Worm (Caenorhabditis elegans) whole organism, young adult: ENCODE results near the gene T28A8.2.
A peak's percentile ranks its signal among the peaks of the same experiment; 100 is the strongest.

Experiments used
- B0336.3 ChIP-seq: fragments of 200-800 bp; sonication (Bioruptor generic); IDR thresholded peaks from 2 replicates; pipeline ENCODE4 v1.3.6; 2022; ENCODE audit warnings: missing genetic modification characterization, missing compliant biosample characterization
- D2030.7 ChIP-seq: fragments of 200-800 bp; sonication (Bioruptor generic); IDR thresholded peaks from 2 replicates; pipeline ENCODE4 v1.3.6; 2022; ENCODE audit warnings: missing genetic modification reagents, missing genetic modification characterization, missing compliant biosample characterization
- F55B11.4 ChIP-seq: sonication (generic microtip); optimal IDR thresholded peaks from 2 replicates; lab custom pipeline; 2016; ENCODE audit warnings: missing compliant biosample characterization, missing genetic modification characterization, borderline replicate concordance; ENCODE audit not compliant: insufficient read depth
- K11D2.4 ChIP-seq: fragments of 200-800 bp; sonication (Bioruptor generic); IDR thresholded peaks from 2 replicates; pipeline ENCODE4 v1.3.6; 2022; ENCODE audit warnings: missing genetic modification reagents, missing genetic modification characterization, missing compliant biosample characterization
- Y53F4B.3 ChIP-seq: fragments of 200-800 bp; sonication (Bioruptor generic); IDR thresholded peaks from 2 replicates; pipeline ENCODE4 v1.3.6; 2022; ENCODE audit warnings: missing genetic modification reagents, missing genetic modification characterization, missing compliant biosample characterization
- Y67H2A.10 ChIP-seq: fragments of 200-800 bp; sonication (Bioruptor generic); conservative IDR thresholded peaks from 2 replicates; pipeline ENCODE4 v1.3.6; 2022; ENCODE audit warnings: missing genetic modification reagents, missing genetic modification characterization, missing compliant biosample characterization
- Y79H2A.3 ChIP-seq: fragments of 200-800 bp; sonication (Bioruptor generic); conservative IDR thresholded peaks from 2 replicates; pipeline ENCODE4 v1.3.6; 2022; ENCODE audit warnings: missing genetic modification reagents, missing genetic modification characterization, missing compliant biosample characterization
- ZK185.1 ChIP-seq: sonication (generic microtip); optimal IDR thresholded peaks from 2 replicates; lab custom pipeline; 2016; ENCODE audit warnings: mild to moderate bottlenecking, missing genetic modification characterization, missing compliant biosample characterization; ENCODE audit not compliant: poor library complexity, severe bottlenecking
- atf-7 ChIP-seq: sonication (generic microtip); optimal IDR thresholded peaks from 2 replicates; lab custom pipeline; 2017; ENCODE audit warnings: mild to moderate bottlenecking, missing genetic modification characterization, missing compliant biosample characterization
- athp-1 ChIP-seq: sonication (generic microtip); optimal IDR thresholded peaks from 2 replicates; lab custom pipeline; 2017; ENCODE audit warnings: mild to moderate bottlenecking, missing genetic modification characterization, missing compliant biosample characterization
- bed-1 ChIP-seq: fragments of 200-800 bp; sonication (Bioruptor generic); IDR thresholded peaks from 2 replicates; pipeline ENCODE4 v1.3.6; 2022; ENCODE audit warnings: missing genetic modification reagents, missing genetic modification characterization, missing compliant biosample characterization
- cebp-1 ChIP-seq, 2 experiments: fragments of 200-800 bp in 1 of 2; sonication (Bioruptor generic) in 1 of 2; sonication (generic microtip) in 1 of 2; IDR thresholded peaks in 1 of 2; optimal IDR thresholded peaks in 1 of 2; 2 replicates each; pipeline versions ENCODE4 v1.3.6 to Lab custom; 2017 to 2022; ENCODE audit warnings: missing compliant biosample characterization in 2 of 2, missing genetic modification characterization in 2 of 2, mild to moderate bottlenecking in 1 of 2, missing genetic modification reagents in 1 of 2, moderate library complexity in 1 of 2
- die-1 ChIP-seq: sonication (generic microtip); optimal IDR thresholded peaks from 2 replicates; lab custom pipeline; 2016; ENCODE audit warnings: missing genotype, mild to moderate bottlenecking, missing genetic modification characterization, missing compliant biosample characterization
- egrh-3 ChIP-seq: fragments of 200-800 bp; sonication (Bioruptor generic); IDR thresholded peaks from 2 replicates; pipeline ENCODE4 v1.3.6; 2022; ENCODE audit warnings: missing genetic modification reagents, missing genetic modification characterization, missing compliant biosample characterization
- ets-4 ChIP-seq: fragments of 200-800 bp; sonication (Bioruptor generic); optimal IDR thresholded peaks from 2 replicates; lab custom pipeline; 2018; ENCODE audit warnings: mild to moderate bottlenecking, missing genetic modification characterization, missing compliant biosample characterization
- fkh-3 ChIP-seq: sonication (generic microtip); optimal IDR thresholded peaks from 2 replicates; lab custom pipeline; 2016; ENCODE audit warnings: mild to moderate bottlenecking, missing genetic modification characterization, missing compliant biosample characterization
- him-1 ChIP-seq: sonication (generic microtip); optimal IDR thresholded peaks from 2 replicates; lab custom pipeline; 2016; ENCODE audit warnings: missing genotype, missing genetic modification reagents, missing genetic modification characterization, missing compliant biosample characterization
- hrde-1 ChIP-seq: sonication (generic microtip); optimal IDR thresholded peaks from 2 replicates; lab custom pipeline; 2016; ENCODE audit warnings: missing genetic modification characterization, mild to moderate bottlenecking, missing compliant biosample characterization, moderate library complexity, missing genotype, missing genetic modification reagents, borderline replicate concordance
- lin-26 ChIP-seq: fragments of 200-800 bp; sonication (Bioruptor generic); IDR thresholded peaks from 2 replicates; pipeline ENCODE4 v1.3.6; 2022; ENCODE audit warnings: missing genetic modification reagents, missing genetic modification characterization, missing compliant biosample characterization
- lir-1 ChIP-seq: fragments of 200-800 bp; sonication (Bioruptor generic); conservative IDR thresholded peaks from 2 replicates; pipeline ENCODE4 v1.3.6; 2022; ENCODE audit warnings: missing genetic modification reagents, missing genetic modification characterization, missing compliant biosample characterization
- madf-6 ChIP-seq: fragments of 200-800 bp; sonication (Bioruptor generic); IDR thresholded peaks from 2 replicates; pipeline ENCODE4 v1.3.6; 2022; ENCODE audit warnings: missing genetic modification reagents, missing genetic modification characterization, missing compliant biosample characterization
- mel-28 ChIP-seq: sonication (generic microtip); optimal IDR thresholded peaks from 2 replicates; lab custom pipeline; 2016; ENCODE audit warnings: borderline replicate concordance, mild to moderate bottlenecking, missing genetic modification characterization, missing compliant biosample characterization
- nfya-2 ChIP-seq: fragments of 200-800 bp; sonication (Bioruptor generic); IDR thresholded peaks from 2 replicates; pipeline ENCODE4 v1.3.6; 2022; ENCODE audit warnings: missing genetic modification reagents, missing genetic modification characterization, missing compliant biosample characterization
- nfyb-1 ChIP-seq: fragments of 200-800 bp; sonication (Bioruptor generic); IDR thresholded peaks from 2 replicates; pipeline ENCODE4 v1.3.6; 2022; ENCODE audit warnings: missing genetic modification reagents, missing genetic modification characterization, missing compliant biosample characterization
- snpc-4 ChIP-seq, 5 experiments: fragments of 150-350 bp in 1 of 5; sonication (generic microtip) in 4 of 5; optimal IDR thresholded peaks; 2 replicates each; lab custom pipeline; 2014 to 2018; ENCODE audit warnings: missing genetic modification characterization in 5 of 5, missing biosample characterization in 3 of 5, antibody characterized with exemption in 2 of 5, mild to moderate bottlenecking in 2 of 5, missing compliant biosample characterization in 2 of 5, missing genotype in 2 of 5, moderate library complexity in 2 of 5, missing genetic modification reagents in 1 of 5
- sptf-2 ChIP-seq: fragments of 200-800 bp; sonication (Bioruptor generic); optimal IDR thresholded peaks from 2 replicates; lab custom pipeline; 2018; ENCODE audit warnings: mild to moderate bottlenecking, missing genetic modification characterization, missing compliant biosample characterization
- tbx-9 ChIP-seq: sonication (generic microtip); optimal IDR thresholded peaks from 2 replicates; lab custom pipeline; 2016; ENCODE audit warnings: borderline replicate concordance, missing genetic modification characterization, inconsistent platforms, missing compliant biosample characterization
- zfh-2 ChIP-seq: fragments of 200-800 bp; sonication (Bioruptor generic); conservative IDR thresholded peaks from 2 replicates; pipeline ENCODE4 v1.3.6; 2022; ENCODE audit warnings: missing genetic modification reagents, missing genetic modification characterization, missing compliant biosample characterization
- ztf-22 ChIP-seq: fragments of 200-800 bp; sonication (Bioruptor generic); optimal IDR thresholded peaks from 2 replicates; lab custom pipeline; 2018; ENCODE audit warnings: mild to moderate bottlenecking, missing genetic modification characterization, moderate library complexity, missing compliant biosample characterization
- ztf-28 ChIP-seq: fragments of 200-800 bp; sonication (Bioruptor generic); IDR thresholded peaks from 2 replicates; pipeline ENCODE4 v1.3.6; 2022; ENCODE audit warnings: missing genetic modification reagents, missing genetic modification characterization, missing compliant biosample characterization

The T28A8.2 gene

DNA sequence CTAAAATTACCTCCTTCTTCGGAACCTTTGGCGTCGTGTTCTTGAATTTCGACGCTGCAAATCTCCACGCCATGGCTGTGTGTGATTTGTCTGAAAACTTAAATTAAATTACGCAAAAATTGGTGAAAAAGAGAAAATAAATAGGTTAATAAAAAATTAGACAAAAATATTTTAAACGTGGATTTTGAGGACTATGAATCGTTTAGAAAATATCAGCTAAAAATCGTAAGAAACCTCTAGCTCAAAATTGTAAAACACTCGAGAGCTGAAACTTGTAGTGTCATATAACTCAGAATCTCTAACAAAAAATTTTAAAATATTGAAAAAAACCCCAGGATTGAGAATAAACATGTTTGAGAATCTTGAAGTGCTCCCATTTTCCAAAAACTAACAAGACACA lies 28.6 kb upstream of the T28A8.2 start, which contains the start of gene pod-1:
Gene pod-1, minus strand, starts transcription at position 101 of the 400 bp plus-strand sequence.
- TF ChIP-seq madf-6 (no peak), ZK185.1 (tag; lab: Kevin White, UChicago) (no peak), ets-4 (GFP tag; lab: Kevin White, UChicago) (no peak), fkh-3 (tag; lab: Kevin White, UChicago) (no peak), K11D2.4 (no peak), die-1 (tag; lab: Kevin White, UChicago) (no peak)

DNA sequence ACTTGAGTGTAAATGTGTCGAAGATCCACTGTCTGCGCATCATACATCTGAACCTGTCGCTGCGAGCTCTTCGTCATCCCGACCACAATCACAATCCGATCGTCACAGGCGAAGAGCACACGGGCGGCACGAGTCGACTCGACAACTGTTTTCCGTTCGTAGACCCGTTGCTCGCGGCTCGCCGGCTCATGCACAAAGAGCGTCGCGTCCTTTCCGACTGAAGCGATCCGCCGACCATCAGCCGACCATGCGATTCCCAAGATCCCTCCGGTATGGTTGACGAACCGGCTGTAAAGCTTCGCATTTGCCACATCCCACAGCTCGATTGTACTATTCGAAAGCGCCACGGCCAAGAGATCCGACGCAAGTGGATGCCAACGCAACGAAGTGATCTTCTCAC lies 23.0 kb upstream of the T28A8.2 start:
- TF ChIP-seq bed-1 (0 out of 2 replicates have a peak, but pooled peaks have one; percentile 51), egrh-3 (GFP tag; lab: Robert Waterston, UW) (peak; percentile 41; the same call in 1 of the 2 replicates), ztf-28 (GFP tag; lab: Robert Waterston, UW) (no peak), zfh-2 (GFP tag; lab: Robert Waterston, UW) (peak; percentile 56)

DNA sequence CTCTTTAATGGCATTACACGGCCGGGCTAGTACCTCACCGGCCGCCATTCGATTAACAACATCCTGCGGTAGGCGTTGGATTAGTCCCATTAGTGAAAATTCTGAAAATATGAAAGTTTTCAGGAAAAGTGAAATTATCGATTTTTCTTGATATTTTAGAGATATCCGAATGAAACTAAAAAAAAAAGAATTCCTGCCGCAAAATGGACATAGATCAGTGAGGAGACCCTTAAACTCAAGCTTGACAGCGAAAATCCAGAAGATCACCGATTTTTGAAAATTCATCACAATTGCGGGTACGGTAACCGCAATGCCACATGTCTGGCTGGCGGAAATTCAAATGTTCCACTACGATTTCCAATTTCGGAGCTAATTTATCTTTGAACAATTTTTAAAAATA lies 19.0 kb upstream of the T28A8.2 start, which contains the start of gene mlh-1:
Gene mlh-1, minus strand, starts transcription at position 101 of the 400 bp plus-strand sequence.
- TF ChIP-seq nfyb-1: 0 out of 2 replicates have a peak, but pooled peaks have one; percentile 18
- TF ChIP-seq Y79H2A.3: 0 out of 2 replicates have a peak, but pooled peaks have one; percentile 45
- no peak for TF ChIP-seq sptf-2 (GFP tag; lab: Kevin White, UChicago)
- TF ChIP-seq B0336.3 (GFP tag; lab: Robert Waterston, UW): peak; percentile 42; the same call in 1 of the 2 replicates
- TF ChIP-seq nfya-2: no peak

ce11 chrIII:13510753-13511152 lies 15.3 kb upstream of the T28A8.2 start:
- TF ChIP-seq nfya-2: 0 out of 2 replicates have a peak, but pooled peaks have one; percentile 1
- TF ChIP-seq lir-1: no peak
- TF ChIP-seq snpc-4 (GFP tag; optimal IDR thresholded peaks at IDR 0.05; lab: Kevin White, UChicago): no peak
- no peak for TF ChIP-seq snpc-4 (tag; optimal IDR thresholded peaks at IDR 0.05; lab: Kevin White, UChicago)
- TF ChIP-seq nfyb-1: 0 out of 2 replicates have a peak, but pooled peaks have one; percentile 32

DNA sequence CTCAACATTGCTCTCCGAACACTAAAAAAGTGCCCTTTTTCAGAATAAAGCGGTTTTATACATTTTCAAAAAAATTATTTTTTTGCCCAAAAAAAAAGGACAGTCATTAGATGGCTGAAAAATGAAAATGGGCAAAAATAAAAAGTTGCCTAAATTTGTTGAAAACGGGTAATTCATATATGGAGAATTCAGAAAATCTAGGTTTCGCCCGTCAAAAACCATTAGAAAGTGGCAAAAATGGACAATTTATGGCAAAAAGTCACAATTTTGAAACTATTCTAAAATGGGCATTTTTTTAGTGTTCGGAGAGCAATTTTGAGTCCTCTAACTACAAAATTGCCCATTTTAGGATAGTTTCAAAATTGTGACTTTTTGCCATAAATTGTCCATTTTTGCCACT lies 13.1 kb upstream of the T28A8.2 start:
- TF ChIP-seq him-1 (tag; lab: Kevin White, UChicago): peak; percentile 94

- TF ChIP-seq athp-1 (tag; lab: Kevin White, UChicago): no peak
- no peak for TF ChIP-seq lin-26 (GFP tag; lab: Robert Waterston, UW)
- no peak for TF ChIP-seq atf-7 (tag; lab: Kevin White, UChicago)
- no peak for TF ChIP-seq mel-28 (tag; lab: Kevin White, UChicago)
- TF ChIP-seq Y53F4B.3 (GFP tag; lab: Robert Waterston, UW): no peak
- TF ChIP-seq F55B11.4: no peak
- TF ChIP-seq cebp-1 (GFP tag; IDR thresholded peaks at IDR 0.05; lab: Robert Waterston, UW): no peak
- TF ChIP-seq cebp-1 (tag; optimal IDR thresholded peaks at IDR 0.05; lab: Kevin White, UChicago): no peak
- TF ChIP-seq Y67H2A.10 (GFP tag; lab: Robert Waterston, UW): no peak
- no peak for TF ChIP-seq hrde-1 (tag; lab: Kevin White, UChicago)
- TF ChIP-seq tbx-9 (tag; lab: Kevin White, UChicago): no peak
- TF ChIP-seq D2030.7 (GFP tag; lab: Robert Waterston, UW): no peak
- TF ChIP-seq ztf-22: no peak
Measured at ce11 chrIII:13505718-13506117, 10.2 kb upstream of the T28A8.2 start, which contains the start of gene T28A8.3. TSS of gene T28A8.3 (plus strand) at chrIII:13506018.
